Worm (Caenorhabditis elegans) whole organism, mixed stage, embryonic: Measurements from ENCODE around the gene usp-14.

Experiments used
- nhr-12 ChIP-seq: fragments of 150-350 bp; optimal IDR thresholded peaks from 2 replicates; lab custom pipeline; 2014; ENCODE audit warnings: missing biosample characterization, missing genetic modification characterization
- unc-62 ChIP-seq: fragments of 150-350 bp; optimal IDR thresholded peaks from 2 replicates; lab custom pipeline; 2014; ENCODE audit warnings: missing biosample characterization, missing genetic modification reagents, missing genetic modification characterization

- TF ChIP-seq nhr-12, result no peak
- no peak for TF ChIP-seq unc-62 (GFP tag; lab: Kevin White, UChicago)
Measured at ce11 chrII:14528233-14528802, 39.8 kb upstream of the usp-14 start, which contains the start of the genes F57C2.5 and spat-1.
